Fruit fly (Drosophila melanogaster) whole organism, prepupa: ENCODE results near the gene mub.

Source experiments
- CG11294 ChIP-seq: fragments of 200-800 bp; sonication (Bioruptor generic); IDR thresholded peaks from 2 replicates; pipeline ENCODE4 v1.3.6; 2022; ENCODE audit warnings: missing biosample characterization, missing genetic modification characterization
- CG11762 ChIP-seq: fragments of 200-800 bp; sonication (Bioruptor generic); optimal IDR thresholded peaks from 3 replicates; lab custom pipeline; 2016; ENCODE audit warnings: missing biosample characterization, missing genetic modification characterization; ENCODE audit not compliant: insufficient read depth
- CG11902 ChIP-seq: fragments of 200-800 bp; sonication (Bioruptor generic); optimal IDR thresholded peaks from 3 replicates; lab custom pipeline; 2016; ENCODE audit warnings: missing biosample characterization, missing genetic modification characterization
- CG1621 ChIP-seq: fragments of 200-800 bp; sonication (Bioruptor generic); optimal IDR thresholded peaks from 3 replicates; lab custom pipeline; 2018; ENCODE audit warnings: missing biosample characterization, mild to moderate bottlenecking, missing genetic modification characterization
- CG16779 ChIP-seq: fragments of 200-800 bp; sonication (Bioruptor generic); optimal IDR thresholded peaks from 3 replicates; lab custom pipeline; 2017; ENCODE audit warnings: missing biosample characterization, mild to moderate bottlenecking, missing genetic modification characterization
- CG3032 ChIP-seq: fragments of 200-800 bp; optimal IDR thresholded peaks from 2 replicates; lab custom pipeline; 2019; ENCODE audit warnings: missing biosample characterization, mild to moderate bottlenecking, missing genetic modification characterization, moderate library complexity
- CG31627 ChIP-seq: fragments of 200-800 bp; sonication (Bioruptor generic); optimal IDR thresholded peaks from 3 replicates; lab custom pipeline; 2016; ENCODE audit warnings: missing biosample characterization, missing genetic modification characterization
- CG32006 ChIP-seq: fragments of 200-800 bp; sonication (Bioruptor generic); optimal IDR thresholded peaks from 3 replicates; lab custom pipeline; 2017; ENCODE audit warnings: missing biosample characterization, mild to moderate bottlenecking, missing genetic modification characterization
- CG34406 ChIP-seq: fragments of 200-800 bp; sonication (Bioruptor generic); optimal IDR thresholded peaks from 3 replicates; lab custom pipeline; 2016; ENCODE audit warnings: missing biosample characterization, missing genetic modification characterization
- CG3919 ChIP-seq: fragments of 200-800 bp; sonication (Bioruptor generic); optimal IDR thresholded peaks from 3 replicates; lab custom pipeline; 2016; ENCODE audit warnings: missing biosample characterization, missing genetic modification characterization
- CG4318 ChIP-seq: fragments of 200-800 bp; sonication (Bioruptor generic); optimal IDR thresholded peaks from 3 replicates; lab custom pipeline; 2017; ENCODE audit warnings: missing biosample characterization, mild to moderate bottlenecking, missing genetic modification characterization
- CG6163 ChIP-seq: fragments of 200-800 bp; sonication (Bioruptor generic); IDR thresholded peaks from 3 replicates; pipeline ENCODE4 v1.3.6; 2022; ENCODE audit warnings: missing biosample characterization, missing genetic modification characterization
- CG6792 ChIP-seq: fragments of 200-800 bp; sonication (Bioruptor generic); optimal IDR thresholded peaks from 3 replicates; lab custom pipeline; 2016; ENCODE audit warnings: missing biosample characterization, missing genetic modification characterization
- CG6808 ChIP-seq: fragments of 200-800 bp; sonication (Bioruptor generic); optimal IDR thresholded peaks from 3 replicates; lab custom pipeline; 2017; ENCODE audit warnings: missing biosample characterization, missing genetic modification characterization, mild to moderate bottlenecking, moderate library complexity, missing genetic modification reagents
- CG6854 ChIP-seq: fragments of 200-800 bp; sonication (Bioruptor generic); optimal IDR thresholded peaks from 2 replicates; lab custom pipeline; 2017; ENCODE audit warnings: missing biosample characterization, mild to moderate bottlenecking, missing genetic modification characterization
- CG8119 ChIP-seq: fragments of 200-800 bp; sonication (Bioruptor generic); IDR thresholded peaks from 3 replicates; pipeline ENCODE4 v1.3.6; 2022; ENCODE audit warnings: missing biosample characterization, missing genetic modification characterization
- CG8319 ChIP-seq: fragments of 200-800 bp; sonication (Bioruptor generic); optimal IDR thresholded peaks from 3 replicates; lab custom pipeline; 2016; ENCODE audit warnings: missing biosample characterization, missing genetic modification characterization
- CG8632 ChIP-seq: fragments of 200-800 bp; sonication (Bioruptor generic); optimal IDR thresholded peaks from 3 replicates; lab custom pipeline; 2016; ENCODE audit warnings: missing biosample characterization, missing genetic modification characterization
- Eip78C ChIP-seq: fragments of 200-800 bp; sonication (Bioruptor generic); peaks from one replicate; lab custom pipeline; 2016; ENCODE audit warnings: missing biosample characterization, missing genetic modification characterization
- Eip93F ChIP-seq: fragments of 200-800 bp; sonication (Bioruptor generic); optimal IDR thresholded peaks from 2 replicates; lab custom pipeline; 2016; ENCODE audit warnings: missing biosample characterization, mild to moderate bottlenecking, missing genetic modification characterization
- Ets21C ChIP-seq: fragments of 200-800 bp; sonication (Bioruptor generic); optimal IDR thresholded peaks from 3 replicates; lab custom pipeline; 2016; ENCODE audit warnings: missing biosample characterization, missing genetic modification characterization
- Ets96B ChIP-seq: fragments of 200-800 bp; optimal IDR thresholded peaks from 2 replicates; lab custom pipeline; 2019; ENCODE audit warnings: missing biosample characterization, mild to moderate bottlenecking, missing genetic modification characterization, moderate library complexity
- Hr39 ChIP-seq: fragments of 200-800 bp; sonication (Bioruptor generic); optimal IDR thresholded peaks from 2 replicates; lab custom pipeline; 2016; ENCODE audit warnings: missing biosample characterization, missing genetic modification characterization
- Lpt ChIP-seq: fragments of 200-800 bp; sonication (Bioruptor generic); optimal IDR thresholded peaks from 3 replicates; lab custom pipeline; 2016; ENCODE audit warnings: missing biosample characterization, missing genetic modification characterization
- Met ChIP-seq: fragments of 200-800 bp; sonication (Bioruptor generic); optimal IDR thresholded peaks from 3 replicates; lab custom pipeline; 2016; ENCODE audit warnings: missing biosample characterization, missing genetic modification characterization
- OdsH ChIP-seq: fragments of 200-800 bp; sonication (Bioruptor generic); optimal IDR thresholded peaks from 3 replicates; lab custom pipeline; 2016; ENCODE audit warnings: missing biosample characterization, missing genetic modification characterization
- Smox ChIP-seq: fragments of 200-800 bp; sonication (Bioruptor generic); optimal IDR thresholded peaks from 3 replicates; lab custom pipeline; 2016; ENCODE audit warnings: missing biosample characterization, missing genetic modification characterization
- Sox102F ChIP-seq: fragments of 200-800 bp; sonication (Bioruptor generic); optimal IDR thresholded peaks from 2 replicates; lab custom pipeline; 2016; ENCODE audit warnings: missing biosample characterization, mild to moderate bottlenecking, missing genetic modification characterization
- Sox14 ChIP-seq: fragments of 200-800 bp; sonication (Bioruptor generic); optimal IDR thresholded peaks from 3 replicates; lab custom pipeline; 2016; ENCODE audit warnings: missing biosample characterization, missing genetic modification characterization
- Sox15 ChIP-seq: fragments of 200-800 bp; sonication (Bioruptor generic); optimal IDR thresholded peaks from 3 replicates; lab custom pipeline; 2016; ENCODE audit warnings: missing biosample characterization, missing genetic modification characterization
- achi ChIP-seq: fragments of 200-800 bp; sonication (Bioruptor generic); optimal IDR thresholded peaks from 3 replicates; lab custom pipeline; 2016; ENCODE audit warnings: missing biosample characterization, missing genetic modification characterization
- acj6 ChIP-seq: fragments of 200-800 bp; sonication (Bioruptor generic); optimal IDR thresholded peaks from 3 replicates; lab custom pipeline; 2016; ENCODE audit warnings: missing biosample characterization, missing genetic modification characterization
- cyc ChIP-seq: fragments of 200-800 bp; sonication (Bioruptor generic); optimal IDR thresholded peaks from 3 replicates; lab custom pipeline; 2016; ENCODE audit warnings: missing biosample characterization, missing genetic modification characterization
- dac ChIP-seq: fragments of 200-800 bp; sonication (Bioruptor generic); optimal IDR thresholded peaks from 2 replicates; lab custom pipeline; 2017; ENCODE audit warnings: missing biosample characterization, mild to moderate bottlenecking, missing genetic modification characterization
- dsx ChIP-seq: fragments of 200-800 bp; optimal IDR thresholded peaks from 3 replicates; lab custom pipeline; 2019; ENCODE audit warnings: missing biosample characterization, mild to moderate bottlenecking, missing genetic modification characterization, moderate library complexity; ENCODE audit not compliant: poor library complexity, severe bottlenecking
- eg ChIP-seq: fragments of 200-800 bp; sonication (Bioruptor generic); IDR thresholded peaks from 3 replicates; pipeline ENCODE4 v1.3.6; 2022; ENCODE audit warnings: missing biosample characterization, missing genetic modification characterization
- fkh ChIP-seq: fragments of 200-800 bp; sonication (Bioruptor generic); optimal IDR thresholded peaks from 3 replicates; lab custom pipeline; 2017; ENCODE audit warnings: missing biosample characterization, mild to moderate bottlenecking, missing genetic modification characterization, moderate library complexity
- lz ChIP-seq: fragments of 200-800 bp; sonication (Bioruptor generic); optimal IDR thresholded peaks from 3 replicates; lab custom pipeline; 2016; ENCODE audit warnings: missing biosample characterization, missing genetic modification characterization
- net ChIP-seq: fragments of 200-800 bp; sonication (Bioruptor generic); optimal IDR thresholded peaks from 3 replicates; lab custom pipeline; 2016; ENCODE audit warnings: missing biosample characterization, missing genetic modification characterization
- spab ChIP-seq: fragments of 200-800 bp; sonication (Bioruptor generic); optimal IDR thresholded peaks from 2 replicates; lab custom pipeline; 2017; ENCODE audit warnings: missing biosample characterization, mild to moderate bottlenecking, missing genetic modification characterization, missing genetic modification reagents

mub gene

DNA sequence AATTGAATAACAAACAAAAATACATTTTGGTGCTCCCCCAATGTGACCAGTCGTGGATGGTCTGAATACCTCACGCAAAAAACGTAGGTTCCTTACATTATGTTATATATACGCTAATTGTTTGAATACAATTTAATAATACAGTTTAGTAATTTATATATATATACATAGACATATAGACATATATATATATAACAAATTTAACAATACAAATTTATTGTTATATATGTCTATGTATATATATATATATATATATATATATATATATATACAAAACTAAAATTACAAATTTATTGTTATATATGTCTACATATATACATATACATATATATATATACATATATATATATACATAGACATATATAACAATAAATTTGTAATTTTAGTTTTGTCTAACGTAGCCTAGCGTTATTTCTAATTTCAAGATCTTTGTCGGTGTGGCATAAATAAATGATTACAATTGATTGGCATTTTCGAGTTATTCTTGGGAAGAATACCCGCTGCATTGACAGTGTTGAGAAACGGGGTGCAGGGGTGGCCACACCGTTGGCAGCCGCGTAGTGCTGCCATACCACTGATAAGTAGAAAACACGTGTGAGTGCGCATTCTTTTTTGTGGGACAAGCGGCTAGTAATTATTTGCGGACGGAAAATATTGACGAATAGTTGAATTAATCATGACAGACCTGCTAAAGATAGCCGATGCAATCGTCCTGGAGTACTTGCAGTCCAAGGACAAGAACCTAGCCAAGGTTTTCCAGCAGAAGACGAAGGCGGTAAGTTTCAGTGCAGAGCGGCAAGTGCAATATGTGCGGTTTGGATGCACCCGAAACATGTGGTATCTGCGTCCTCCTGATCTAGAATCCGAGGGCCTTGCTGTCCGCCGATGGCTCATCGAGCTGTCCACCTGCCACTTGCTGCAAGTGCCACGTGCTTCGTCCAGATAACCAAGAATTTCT is 12.1 kb upstream of the mub start, which contains the start of the genes CG7148 and Nopp140 (continued):
- TF ChIP-seq CG6808 (GFP tag; lab: Kevin White, UChicago) (no peak), Ets21C (GFP tag; lab: Kevin White, UChicago) (no peak), lz (GFP tag; lab: Kevin White, UChicago) (peak; percentile 51), cyc (GFP tag; lab: Kevin White, UChicago) (peak; percentile 60), CG6792 (GFP tag; lab: Kevin White, UChicago) (peak; percentile 48), CG34406 (peak; percentile 52), CG6854 (no peak), Lpt (GFP tag; lab: Kevin White, UChicago) (peak; percentile 31), CG6163 (GFP tag; lab: Robert Waterston, UW) (peak; percentile 73), dsx (peak; percentile 43), Ets96B (peak; percentile 23), achi (GFP tag; lab: Kevin White, UChicago) (no peak), Eip78C (peak; percentile 65), CG16779 (tag; lab: Kevin White, UChicago) (no peak), CG11902 (GFP tag; lab: Kevin White, UChicago) (peak; percentile 42), CG11294 (no peak), CG8319 (peak; percentile 8), Eip93F (GFP tag; lab: Kevin White, UChicago) (no peak), CG1621 (no peak), CG4318 (GFP tag; lab: Kevin White, UChicago) (no peak)

dm6 chr3L:21835569-21835968 is 9.0 kb upstream of the mub start:
- TF ChIP-seq CG8119 (GFP tag; lab: Robert Waterston, UW) (no peak), CG6792 (GFP tag; lab: Kevin White, UChicago) (no peak), acj6 (GFP tag; lab: Kevin White, UChicago) (no peak), fkh (GFP tag; lab: Kevin White, UChicago) (no peak), CG11762 (GFP tag; lab: Kevin White, UChicago) (no peak), lz (GFP tag; lab: Kevin White, UChicago) (no peak), net (GFP tag; lab: Kevin White, UChicago) (no peak), CG11902 (GFP tag; lab: Kevin White, UChicago) (no peak), OdsH (GFP tag; lab: Kevin White, UChicago) (no peak), CG3032 (tag; lab: Kevin White, UChicago) (no peak), dac (GFP tag; lab: Kevin White, UChicago) (no peak), Met (GFP tag; lab: Kevin White, UChicago) (no peak)

dm6 chr3L:21839720-21840641 is 4.6 kb upstream of the mub start:
- TF ChIP-seq Smox (GFP tag; lab: Kevin White, UChicago) = peak; percentile 97
- peak; percentile 95 for TF ChIP-seq Hr39 (GFP tag; lab: Kevin White, UChicago)
- peak; percentile 94 for TF ChIP-seq Ets96B
- peak; percentile 96 for TF ChIP-seq CG8119 (GFP tag; lab: Robert Waterston, UW)
- peak; percentile 93 for TF ChIP-seq CG11762 (GFP tag; lab: Kevin White, UChicago)
- TF ChIP-seq CG3919 (GFP tag; lab: Kevin White, UChicago) = peak; percentile 96
- peak; percentile 98 for TF ChIP-seq Sox102F (GFP tag; lab: Kevin White, UChicago)
- TF ChIP-seq dac (GFP tag; lab: Kevin White, UChicago) = peak; percentile 95
- peak; percentile 94 for TF ChIP-seq cyc (GFP tag; lab: Kevin White, UChicago)
- peak; percentile 95 for TF ChIP-seq CG6808 (GFP tag; lab: Kevin White, UChicago)
- peak; percentile 97 for TF ChIP-seq CG6792 (GFP tag; lab: Kevin White, UChicago)
- peak; percentile 95 for TF ChIP-seq CG6854
- peak; percentile 95 for TF ChIP-seq spab (GFP tag; lab: Kevin White, UChicago)
- peak; percentile 99 for TF ChIP-seq Eip78C
- TF ChIP-seq Lpt (GFP tag; lab: Kevin White, UChicago) = peak; percentile 95
- peak; percentile 95 for TF ChIP-seq CG8632 (GFP tag; lab: Kevin White, UChicago)
- TF ChIP-seq CG31627 (GFP tag; lab: Kevin White, UChicago) = peak; percentile 97
- TF ChIP-seq OdsH (GFP tag; lab: Kevin White, UChicago) = peak; percentile 96
- TF ChIP-seq CG16779 (tag; lab: Kevin White, UChicago) = peak; percentile 96
- peak; percentile 95 for TF ChIP-seq CG34406
- peak; percentile 97 for TF ChIP-seq net (GFP tag; lab: Kevin White, UChicago)
- peak; percentile 95 for TF ChIP-seq achi (GFP tag; lab: Kevin White, UChicago)
- peak; percentile 98 for TF ChIP-seq Sox14 (GFP tag; lab: Kevin White, UChicago)
- peak; percentile 98 for TF ChIP-seq CG32006 (GFP tag; lab: Kevin White, UChicago)
- peak; percentile 95 for TF ChIP-seq Sox15 (GFP tag; lab: Kevin White, UChicago)
- peak; percentile 83 for TF ChIP-seq CG11294
- peak; percentile 93 for TF ChIP-seq CG3032 (tag; lab: Kevin White, UChicago)
- peak; percentile 92 for TF ChIP-seq CG11902 (GFP tag; lab: Kevin White, UChicago)
- TF ChIP-seq lz (GFP tag; lab: Kevin White, UChicago) = peak; percentile 98
- TF ChIP-seq eg (GFP tag; lab: Robert Waterston, UW) = peak; percentile 98
